Worm (Caenorhabditis elegans) whole organism, L2 larva: ENCODE measurements around the gene grp-1.

Experiments
- F13H6.1 ChIP-seq: sonication (generic microtip); optimal IDR thresholded peaks from 2 replicates; lab custom pipeline; 2016; ENCODE audit warnings: missing genetic modification characterization, missing compliant biosample characterization
- Y55F3AM.14 ChIP-seq: fragments of 200-800 bp; sonication (Bioruptor generic); optimal IDR thresholded peaks from 2 replicates; lab custom pipeline; 2018; ENCODE audit warnings: mild to moderate bottlenecking, missing genetic modification characterization, missing compliant biosample characterization
- ceh-82 ChIP-seq: fragments of 150-350 bp; optimal IDR thresholded peaks from 2 replicates; lab custom pipeline; 2014; ENCODE audit warnings: missing biosample characterization, missing genetic modification characterization
- elt-3 ChIP-seq: sonication (generic microtip); optimal IDR thresholded peaks from 2 replicates; lab custom pipeline; 2017; ENCODE audit warnings: missing biosample characterization, missing genetic modification characterization
- lin-39 ChIP-seq: fragments of 150-350 bp; optimal IDR thresholded peaks from 2 replicates; lab custom pipeline; 2014; ENCODE audit warnings: missing biosample characterization, missing genetic modification reagents, missing genetic modification characterization
- mdl-1 ChIP-seq, 2 experiments: fragments of 150-350 bp in 1 of 2; sonication (generic microtip) in 1 of 2; optimal IDR thresholded peaks; 2 replicates each; lab custom pipeline; 2017; ENCODE audit warnings: missing biosample characterization in 2 of 2, missing genetic modification characterization in 2 of 2
- nhr-12 ChIP-seq: fragments of 150-350 bp; optimal IDR thresholded peaks from 2 replicates; lab custom pipeline; 2014; ENCODE audit warnings: missing biosample characterization, missing genetic modification characterization
- nhr-23 ChIP-seq: fragments of 150-350 bp; optimal IDR thresholded peaks from 2 replicates; lab custom pipeline; 2014; ENCODE audit warnings: missing biosample characterization, missing genetic modification reagents, missing genetic modification characterization
- nhr-25 ChIP-seq: fragments of 150-350 bp; sonication (generic microtip); optimal IDR thresholded peaks from 3 replicates; lab custom pipeline; 2014; ENCODE audit warnings: missing biosample characterization, missing genetic modification characterization
- snpc-4 ChIP-seq: fragments of 150-350 bp; optimal IDR thresholded peaks from 2 replicates; lab custom pipeline; 2014; ENCODE audit warnings: missing biosample characterization, missing genetic modification characterization

ce11 chrIII:8108490-8108889 is 23.0 kb downstream of the grp-1 start, which contains the start of gene C14B9.3:
- TF ChIP-seq elt-3: no peak
- no peak for TF ChIP-seq nhr-12
- no peak for TF ChIP-seq mdl-1 (tag; optimal IDR thresholded peaks at IDR 0.05; lab: Kevin White, UChicago)
- no peak for TF ChIP-seq snpc-4 (tag; lab: Kevin White, UChicago)
- no peak for TF ChIP-seq F13H6.1 (tag; lab: Kevin White, UChicago)
- TF ChIP-seq nhr-25 (tag; lab: Kevin White, UChicago): no peak
- TF ChIP-seq nhr-23: no peak
- no peak for TF ChIP-seq ceh-82 (tag; lab: Kevin White, UChicago)
- no peak for TF ChIP-seq Y55F3AM.14
- TF ChIP-seq lin-39 (tag; lab: Kevin White, UChicago): no peak
